Fruit fly (Drosophila melanogaster) whole organism, embryonic: ENCODE measurements around the gene CG8851.
A peak's percentile ranks its signal among the peaks of the same experiment; 100 is the strongest.

Experiments used
- BEAF-32 ChIP-seq: fragments of 200-800 bp; sonication (Bioruptor generic); optimal IDR thresholded peaks from 3 replicates; lab custom pipeline; 2017; ENCODE audit warnings: missing biosample characterization, missing genetic modification characterization, mild to moderate bottlenecking, moderate library complexity, missing genetic modification reagents
- CG10654 ChIP-seq: fragments of 200-800 bp; sonication (Bioruptor generic); optimal IDR thresholded peaks from 2 replicates; lab custom pipeline; 2016; ENCODE audit warnings: missing biosample characterization, missing genetic modification characterization
- CG11695 ChIP-seq: fragments of 200-800 bp; sonication (Bioruptor generic); IDR thresholded peaks from 3 replicates; pipeline ENCODE4 v1.3.6; 2022; ENCODE audit warnings: missing biosample characterization, missing genetic modification characterization
- CG14965 ChIP-seq: fragments of 200-800 bp; sonication (Bioruptor generic); optimal IDR thresholded peaks from 2 replicates; lab custom pipeline; 2016; ENCODE audit warnings: missing biosample characterization, missing genetic modification characterization, borderline replicate concordance
- CG16813 ChIP-seq: fragments of 200-800 bp; sonication (Bioruptor generic); IDR thresholded peaks from 3 replicates; pipeline ENCODE4 v1.3.6; 2022; ENCODE audit warnings: missing biosample characterization, missing genetic modification characterization; ENCODE audit not compliant: partially characterized antibody
- CG16815 ChIP-seq: fragments of 200-800 bp; sonication (Bioruptor generic); optimal IDR thresholded peaks from 3 replicates; lab custom pipeline; 2017; ENCODE audit warnings: missing biosample characterization, mild to moderate bottlenecking, missing genetic modification characterization
- CG1792 ChIP-seq: fragments of 200-800 bp; sonication (Bioruptor generic); optimal IDR thresholded peaks from 2 replicates; lab custom pipeline; 2016; ENCODE audit warnings: missing biosample characterization, missing genetic modification characterization
- CG1832 ChIP-seq: fragments of 200-800 bp; sonication (Bioruptor generic); optimal IDR thresholded peaks from 2 replicates; lab custom pipeline; 2017; ENCODE audit warnings: missing biosample characterization, mild to moderate bottlenecking, missing genetic modification characterization, inconsistent platforms
- CG3407 ChIP-seq: fragments of 200-800 bp; sonication (Bioruptor generic); optimal IDR thresholded peaks from 2 replicates; lab custom pipeline; 2018; ENCODE audit warnings: missing biosample characterization, mild to moderate bottlenecking, missing genetic modification characterization
- CG3726 ChIP-seq: fragments of 200-800 bp; sonication (Bioruptor generic); IDR thresholded peaks from 3 replicates; pipeline ENCODE4, ENCODE4 v1.3.6; 2022; ENCODE audit warnings: missing biosample characterization, missing genetic modification characterization
- CG4617 ChIP-seq: fragments of 200-800 bp; sonication (Bioruptor generic); optimal IDR thresholded peaks from 3 replicates; lab custom pipeline; 2016; ENCODE audit warnings: missing biosample characterization, missing genetic modification characterization, borderline replicate concordance
- CG6683 ChIP-seq: fragments of 200-800 bp; sonication (Bioruptor generic); optimal IDR thresholded peaks from 2 replicates; lab custom pipeline; 2017; ENCODE audit warnings: missing biosample characterization, mild to moderate bottlenecking, missing genetic modification characterization, missing genetic modification reagents
- CG7271 ChIP-seq: fragments of 200-800 bp; sonication (Bioruptor generic); optimal IDR thresholded peaks from 2 replicates; lab custom pipeline; 2018; ENCODE audit warnings: missing biosample characterization, mild to moderate bottlenecking, missing genetic modification characterization, moderate library complexity
- CG8478 ChIP-seq: fragments of >200 bp; optimal IDR thresholded peaks from 2 replicates; lab custom pipeline; 2018
- CG8765 ChIP-seq: fragments of 200-800 bp; sonication (Bioruptor generic); IDR thresholded peaks from 2 replicates; pipeline ENCODE4 v1.3.6; 2022; ENCODE audit warnings: missing biosample characterization, missing genetic modification characterization
- CG9609 ChIP-seq: fragments of 200-800 bp; sonication (Bioruptor generic); optimal IDR thresholded peaks from 3 replicates; lab custom pipeline; 2016; ENCODE audit warnings: missing biosample characterization, missing genetic modification characterization
- CTCF ChIP-seq: fragments of 200-800 bp; sonication (Bioruptor generic); optimal IDR thresholded peaks from 2 replicates; lab custom pipeline; 2017; ENCODE audit warnings: missing biosample characterization, mild to moderate bottlenecking, missing genetic modification characterization, moderate library complexity
- D19B ChIP-seq: fragments of 200-800 bp; sonication (Bioruptor generic); optimal IDR thresholded peaks from 2 replicates; lab custom pipeline; 2017; ENCODE audit warnings: missing biosample characterization, mild to moderate bottlenecking, missing genetic modification characterization
- Dad ChIP-seq: fragments of 200-800 bp; sonication (Bioruptor generic); optimal IDR thresholded peaks from 3 replicates; lab custom pipeline; 2016; ENCODE audit warnings: missing biosample characterization, missing genetic modification characterization
- Dp ChIP-seq: fragments of 200-800 bp; sonication (Bioruptor generic); optimal IDR thresholded peaks from 2 replicates; lab custom pipeline; 2018; ENCODE audit warnings: missing biosample characterization, mild to moderate bottlenecking, missing genetic modification characterization, moderate library complexity
- Drgx ChIP-seq: fragments of 200-800 bp; sonication (Bioruptor generic); IDR thresholded peaks from 2 replicates; pipeline ENCODE4 v1.3.6; 2022; ENCODE audit warnings: missing biosample characterization, missing genetic modification characterization
- E2f2 ChIP-seq: fragments of 200-800 bp; sonication (Bioruptor generic); IDR thresholded peaks from 2 replicates; pipeline ENCODE4 v1.3.6; 2022; ENCODE audit warnings: missing biosample characterization, missing genetic modification characterization
- Gug ChIP-seq: fragments of 200-800 bp; sonication (Bioruptor generic); IDR thresholded peaks from 4 replicates; pipeline ENCODE4 v1.3.6; 2022; ENCODE audit warnings: missing biosample characterization, missing genetic modification characterization
- Hsf ChIP-seq: fragments of 200-800 bp; sonication (Bioruptor generic); optimal IDR thresholded peaks from 3 replicates; lab custom pipeline; 2016; ENCODE audit warnings: missing biosample characterization, missing genetic modification characterization
- Kr ChIP-seq: fragments of 200-800 bp; sonication (Bioruptor generic); optimal IDR thresholded peaks from 2 replicates; lab custom pipeline; 2017; ENCODE audit warnings: missing biosample characterization, mild to moderate bottlenecking, missing genetic modification characterization
- Lim3 ChIP-seq: fragments of 200-800 bp; sonication (Bioruptor generic); IDR thresholded peaks from 2 replicates; pipeline ENCODE4 v1.3.6; 2022; ENCODE audit warnings: missing biosample characterization, missing genetic modification characterization
- Mrtf ChIP-seq: fragments of 200-800 bp; sonication (Bioruptor generic); IDR thresholded peaks from 3 replicates; pipeline ENCODE4 v1.3.6; 2022; ENCODE audit warnings: missing biosample characterization, missing genetic modification characterization
- Nf-YB ChIP-seq: fragments of 200-800 bp; sonication (Bioruptor generic); optimal IDR thresholded peaks from 3 replicates; lab custom pipeline; 2019; ENCODE audit warnings: missing biosample characterization, mild to moderate bottlenecking, missing genetic modification characterization, moderate library complexity
- Nf-YC ChIP-seq: fragments of 200-800 bp; optimal IDR thresholded peaks from 3 replicates; lab custom pipeline; 2019; ENCODE audit warnings: missing biosample characterization, mild to moderate bottlenecking, missing genetic modification characterization, moderate library complexity
- Opbp ChIP-seq: fragments of 200-800 bp; sonication (Bioruptor generic); IDR thresholded peaks from 3 replicates; pipeline ENCODE4 v1.3.6; 2022; ENCODE audit warnings: missing biosample characterization, missing genetic modification characterization; ENCODE audit not compliant: partially characterized antibody
- Ptx1 ChIP-seq: fragments of 200-800 bp; sonication (Bioruptor generic); IDR thresholded peaks from 2 replicates; pipeline ENCODE4 v1.3.6; 2022; ENCODE audit warnings: missing biosample characterization, missing genetic modification characterization
- Sox100B ChIP-seq: fragments of 200-800 bp; sonication (Bioruptor generic); optimal IDR thresholded peaks from 3 replicates; lab custom pipeline; 2018; ENCODE audit warnings: missing biosample characterization, mild to moderate bottlenecking, missing genetic modification characterization
- Ssrp ChIP-seq: fragments of 200-800 bp; sonication (Bioruptor generic); optimal IDR thresholded peaks from 2 replicates; lab custom pipeline; 2018; ENCODE audit warnings: missing biosample characterization, mild to moderate bottlenecking, missing genetic modification characterization, moderate library complexity
- Xbp1 ChIP-seq: fragments of 200-800 bp; sonication (Bioruptor generic); optimal IDR thresholded peaks from 3 replicates; lab custom pipeline; 2016; ENCODE audit warnings: missing biosample characterization, mild to moderate bottlenecking, missing genetic modification characterization
- chif ChIP-seq, 2 experiments: fragments of 200-800 bp; sonication (Bioruptor generic); optimal IDR thresholded peaks; 3 replicates each; lab custom pipeline; 2016; ENCODE audit warnings: missing biosample characterization in 2 of 2, missing genetic modification characterization in 2 of 2
- dmrt11E ChIP-seq: fragments of 200-800 bp; sonication (Bioruptor generic); optimal IDR thresholded peaks from 3 replicates; lab custom pipeline; 2018; ENCODE audit warnings: missing biosample characterization, mild to moderate bottlenecking, missing genetic modification characterization, moderate library complexity
- gce ChIP-seq: fragments of 200-800 bp; sonication (Bioruptor generic); IDR thresholded peaks from 3 replicates; pipeline ENCODE4 v1.3.6; 2022; ENCODE audit warnings: missing biosample characterization, missing genetic modification characterization
- hb ChIP-seq: fragments of 200-800 bp; sonication (Bioruptor generic); IDR thresholded peaks from 3 replicates; pipeline ENCODE4 v1.3.6; 2022; ENCODE audit warnings: missing biosample characterization, missing genetic modification characterization; ENCODE audit not compliant: partially characterized antibody
- kay ChIP-seq: fragments of 200-800 bp; sonication (Bioruptor generic); optimal IDR thresholded peaks from 2 replicates; lab custom pipeline; 2016; ENCODE audit warnings: missing biosample characterization, missing genetic modification characterization
- maf-S ChIP-seq: fragments of 200-800 bp; sonication (Bioruptor generic); optimal IDR thresholded peaks from 2 replicates; lab custom pipeline; 2016; ENCODE audit warnings: missing biosample characterization, missing genetic modification characterization
- otp ChIP-seq: fragments of 200-800 bp; sonication (Bioruptor generic); IDR thresholded peaks from 3 replicates; pipeline ENCODE4, ENCODE4 v1.3.6; 2022; ENCODE audit warnings: missing biosample characterization, missing genetic modification characterization
- pros ChIP-seq: fragments of 200-800 bp; sonication (Bioruptor generic); optimal IDR thresholded peaks from 3 replicates; lab custom pipeline; 2019; ENCODE audit warnings: missing biosample characterization, mild to moderate bottlenecking, missing genetic modification characterization, moderate library complexity
- seq ChIP-seq: fragments of 200-800 bp; sonication (Bioruptor generic); IDR thresholded peaks from 2 replicates; pipeline ENCODE4 v1.3.6; 2022; ENCODE audit warnings: missing biosample characterization, missing genetic modification characterization
- sima ChIP-seq: fragments of 200-800 bp; sonication (Bioruptor generic); optimal IDR thresholded peaks from 2 replicates; lab custom pipeline; 2016; ENCODE audit warnings: missing biosample characterization, missing genetic modification characterization
- slbo ChIP-seq: fragments of 200-800 bp; sonication (Bioruptor generic); IDR thresholded peaks from 2 replicates; pipeline ENCODE4 v1.3.6; 2022; ENCODE audit warnings: missing biosample characterization, missing genetic modification characterization
- slou ChIP-seq: fragments of 200-800 bp; sonication (Bioruptor generic); optimal IDR thresholded peaks from 3 replicates; lab custom pipeline; 2016; ENCODE audit warnings: missing biosample characterization, missing genetic modification characterization
- stwl ChIP-seq: fragments of 200-800 bp; sonication (Bioruptor generic); optimal IDR thresholded peaks from 3 replicates; lab custom pipeline; 2018; ENCODE audit warnings: missing biosample characterization, mild to moderate bottlenecking, missing genetic modification characterization, moderate library complexity
- tio ChIP-seq: fragments of 200-800 bp; sonication (Bioruptor generic); optimal IDR thresholded peaks from 2 replicates; lab custom pipeline; 2017; ENCODE audit warnings: missing biosample characterization, missing genetic modification characterization, inconsistent platforms
- trh ChIP-seq: fragments of 200-800 bp; sonication (Bioruptor generic); optimal IDR thresholded peaks from 2 replicates; lab custom pipeline; 2016; ENCODE audit warnings: missing biosample characterization, missing genetic modification characterization
- unc-4 ChIP-seq: fragments of 200-800 bp; sonication (Bioruptor generic); IDR thresholded peaks from 2 replicates; pipeline ENCODE4 v1.3.6; 2022; ENCODE audit warnings: missing biosample characterization, missing genetic modification characterization; ENCODE audit not compliant: partially characterized antibody
- vvl ChIP-seq: fragments of 200-800 bp; sonication (Bioruptor generic); IDR thresholded peaks from 2 replicates; pipeline ENCODE4 v1.3.6; 2022; ENCODE audit warnings: missing biosample characterization, missing genetic modification characterization

Gene CG8851

DNA sequence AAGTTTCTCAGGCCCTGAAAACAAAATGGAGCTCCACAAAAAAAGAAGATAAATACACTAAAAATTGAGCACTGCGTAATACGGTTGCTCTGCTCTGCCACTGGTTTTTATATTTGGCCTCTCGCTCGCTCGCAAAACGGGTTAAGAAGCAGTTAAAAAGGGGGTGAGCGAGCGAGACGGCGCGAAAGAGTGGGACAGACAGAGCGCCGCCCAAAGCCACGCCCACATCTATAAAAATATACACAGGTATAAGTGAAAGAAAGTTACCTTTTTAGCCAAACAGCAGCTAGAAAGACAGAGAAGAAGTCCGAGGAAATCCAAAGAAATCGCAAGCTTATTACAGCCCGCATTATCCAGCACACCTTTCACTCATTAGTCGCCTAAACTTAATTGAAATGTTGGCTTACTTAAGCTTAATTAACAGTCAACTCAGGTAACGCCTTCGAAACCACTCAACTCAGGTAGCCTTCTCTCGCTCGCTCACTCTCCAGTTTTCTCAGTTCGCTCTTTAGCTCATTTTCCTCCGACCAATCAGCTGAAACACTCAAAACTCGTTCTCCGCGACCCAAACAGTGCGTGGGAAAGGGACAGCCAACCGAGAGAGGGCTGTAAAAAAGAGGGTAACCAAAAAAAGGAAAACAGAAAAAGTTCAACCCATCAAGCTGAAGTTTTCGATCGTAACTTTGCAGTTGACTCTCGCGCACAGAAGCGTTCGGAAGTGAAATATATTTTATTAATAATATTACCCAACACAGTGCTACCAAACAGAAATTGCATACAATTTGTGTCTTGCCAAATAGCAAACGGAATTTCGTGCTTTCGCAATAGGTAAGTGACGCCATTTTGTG lies 19.3 kb downstream of the CG8851 start, which contains the start of gene drm (continued):
- TF ChIP-seq tio (GFP tag; lab: Kevin White, UChicago) (no peak), CG14965 (GFP tag; lab: Kevin White, UChicago) (no peak), E2f2 (GFP tag; lab: Robert Waterston, UW) (no peak), gce (no peak), Dp (no peak), CG16815 (GFP tag; lab: Kevin White, UChicago) (no peak), seq (GFP tag; lab: Robert Waterston, UW) (no peak), Ptx1 (GFP tag; lab: Robert Waterston, UW) (no peak), hb (0 out of 3 replicates have a peak, but pooled peaks have one; percentile 61), CG1792 (GFP tag; lab: Kevin White, UChicago) (no peak), Gug (GFP tag; lab: Robert Waterston, UW) (no peak), maf-S (GFP tag; lab: Kevin White, UChicago) (no peak), CG3726 (GFP tag; lab: Robert Waterston, UW) (no peak), trh (GFP tag; lab: Kevin White, UChicago) (no peak), Hsf (GFP tag; lab: Kevin White, UChicago) (no peak), CG6683 (GFP tag; lab: Kevin White, UChicago) (no peak), Sox100B (GFP tag; lab: Kevin White, UChicago) (no peak), Ssrp (no peak), unc-4 (GFP tag; lab: Robert Waterston, UW) (no peak), Nf-YC (tag; lab: Kevin White, UChicago) (peak; percentile 98), CG10654 (no peak), CG11695 (GFP tag; lab: Robert Waterston, UW) (no peak), slbo (GFP tag; lab: Robert Waterston, UW) (no peak), otp (no peak), dmrt11E (no peak), CG3407 (GFP tag; lab: Kevin White, UChicago) (no peak), stwl (tag; lab: Kevin White, UChicago) (no peak), kay (GFP tag; lab: Kevin White, UChicago) (no peak), CG4617 (GFP tag; lab: Kevin White, UChicago) (no peak), Xbp1 (no peak), Nf-YB (GFP tag; lab: Kevin White, UChicago) (peak; percentile 96), pros (GFP tag; lab: Kevin White, UChicago) (no peak), Mrtf (GFP tag; lab: Robert Waterston, UW) (no peak), CG16813 (0 out of 3 replicates have a peak, but pooled peaks have one; percentile 37), Drgx (GFP tag; lab: Robert Waterston, UW) (no peak), Lim3 (GFP tag; lab: Robert Waterston, UW) (no peak), CG8765 (no peak), D19B (GFP tag; lab: Kevin White, UChicago) (no peak), vvl (GFP tag; lab: Robert Waterston, UW) (peak; percentile 67), CG1832 (GFP tag; lab: Kevin White, UChicago) (peak; percentile 95), CG8478 (lab: Kevin White, UChicago) (peak; percentile 61), Kr (peak; percentile 83), BEAF-32 (GFP tag; lab: Kevin White, UChicago) (no peak), Opbp (GFP tag; lab: Robert Waterston, UW) (no peak), CG9609 (GFP tag; lab: Kevin White, UChicago) (no peak), CG7271 (no peak), CTCF (GFP tag; lab: Kevin White, UChicago) (no peak), slou (GFP tag; lab: Kevin White, UChicago) (no peak), chif (GFP tag; optimal IDR thresholded peaks at IDR 0.05; lab: Kevin White, UChicago) (no peak), sima (GFP tag; lab: Kevin White, UChicago) (no peak), Dad (GFP tag; lab: Kevin White, UChicago) (no peak)
